Fruit fly (Drosophila melanogaster): ENCODE data around the gene CG42835.

DNA sequence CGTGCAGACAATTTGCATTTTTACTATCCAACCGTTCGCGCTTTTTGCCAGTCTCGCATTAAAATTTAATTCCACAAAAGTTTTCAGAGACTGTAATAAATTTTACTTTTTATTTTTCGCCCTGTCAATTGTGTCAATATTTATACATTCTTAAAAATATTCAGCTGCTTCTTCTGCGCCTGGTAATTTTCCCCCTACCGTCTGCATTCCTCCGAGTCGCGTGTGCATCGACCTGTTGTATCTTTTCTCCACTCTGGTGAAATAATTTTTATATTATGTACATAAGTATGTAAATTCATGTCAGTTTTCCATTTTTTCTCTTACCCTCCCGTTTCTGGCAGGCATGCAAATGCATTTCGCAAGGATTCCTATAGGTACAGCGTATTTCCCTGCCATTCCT, 17.2 kb upstream of the CG42835 start, which contains the start of gene CG34279:
- TF ChIP-seq ttk (optimal IDR thresholded peaks at IDR 0.05) (no peak), insv (optimal IDR thresholded peaks at IDR 0.05) (no peak), psq (optimal IDR thresholded peaks at IDR 0.05) (no peak), h (optimal IDR thresholded peaks at IDR 0.05) (no peak), Sin3A (optimal IDR thresholded peaks at IDR 0.05) (no peak)
